Fruit fly (Drosophila melanogaster) whole organism, pupa: ENCODE data around the gene Tbc1d22.

Source experiments
- CG9948 ChIP-seq: fragments of 200-800 bp; sonication (Bioruptor generic); optimal IDR thresholded peaks from 2 replicates; lab custom pipeline; 2018; ENCODE audit warnings: missing biosample characterization, mild to moderate bottlenecking, missing genetic modification characterization, moderate library complexity
- Ets98B ChIP-seq: fragments of 200-800 bp; sonication (Bioruptor generic); IDR thresholded peaks from 2 replicates; pipeline ENCODE4 v1.3.6; 2022; ENCODE audit warnings: missing biosample characterization, missing genetic modification characterization

DNA sequence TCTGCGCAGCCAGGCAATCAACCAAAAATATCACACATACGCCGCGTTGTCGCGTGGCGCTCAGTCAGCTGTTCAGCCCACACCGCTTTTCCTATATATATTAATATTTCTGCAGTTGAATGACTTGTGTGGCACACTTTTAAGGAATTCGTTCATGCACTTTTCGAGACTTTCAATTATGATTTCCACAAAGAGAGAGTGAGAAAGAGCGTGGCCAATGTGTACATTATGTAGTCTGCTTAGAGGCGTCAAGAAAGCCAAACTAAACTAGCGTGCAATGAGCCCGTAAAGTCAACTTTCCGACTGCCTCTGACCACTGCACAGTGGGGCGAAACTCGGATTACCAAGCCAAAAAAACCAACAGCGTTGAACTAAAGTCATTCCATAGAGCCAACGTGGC, 52.1 kb downstream of the Tbc1d22 start:
- TF ChIP-seq CG9948: no peak
- no peak for TF ChIP-seq Ets98B (GFP tag; lab: Robert Waterston, UW)
